Fruit fly (Drosophila melanogaster): ENCODE results near the gene CG15142.
A peak's percentile ranks its signal among the peaks of the same experiment; 100 is the strongest.

Gene CG15142

DNA sequence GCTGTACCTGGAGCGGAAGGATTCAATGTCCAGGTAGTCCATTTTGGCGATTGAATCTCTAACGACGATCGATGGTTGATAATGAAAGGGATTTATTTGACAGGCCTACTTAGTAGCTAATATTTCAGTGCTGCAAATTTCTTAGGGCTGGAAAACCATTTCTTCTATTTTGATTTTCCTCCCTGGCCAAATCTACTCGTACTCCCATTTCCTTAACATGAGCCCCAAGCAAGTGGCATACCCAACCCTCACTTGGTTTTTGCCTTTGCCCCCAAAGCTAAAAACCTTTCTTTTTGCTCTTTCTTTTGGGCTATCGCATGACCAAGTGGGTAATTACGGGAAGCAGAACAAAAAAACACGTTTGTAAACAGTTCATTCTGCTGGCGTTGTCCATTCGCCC, at the start of gene CG15142:
CG15142 (minus strand) TSS at position 101 of the 400 bp plus-strand sequence.
- no peak for TF ChIP-seq pan (optimal IDR thresholded peaks at IDR 0.05)
- no peak for TF ChIP-seq CG8478 (optimal IDR thresholded peaks at IDR 0.05)
- TF ChIP-seq EcR (GFP tag; optimal IDR thresholded peaks at IDR 0.05) = no peak

- TF ChIP-seq EcR (GFP tag; optimal IDR thresholded peaks at IDR 0.05) (no peak), Dll (optimal IDR thresholded peaks at IDR 0.05) (no peak), psq (optimal IDR thresholded peaks at IDR 0.05) (no peak), usp (GFP tag; optimal IDR thresholded peaks at IDR 0.05) (no peak), pan (optimal IDR thresholded peaks at IDR 0.05) (no peak), CG8478 (optimal IDR thresholded peaks at IDR 0.05) (no peak)
Measured at dm6 chr2L:17542661-17543278, 44.1 kb upstream of the CG15142 start.

DNA sequence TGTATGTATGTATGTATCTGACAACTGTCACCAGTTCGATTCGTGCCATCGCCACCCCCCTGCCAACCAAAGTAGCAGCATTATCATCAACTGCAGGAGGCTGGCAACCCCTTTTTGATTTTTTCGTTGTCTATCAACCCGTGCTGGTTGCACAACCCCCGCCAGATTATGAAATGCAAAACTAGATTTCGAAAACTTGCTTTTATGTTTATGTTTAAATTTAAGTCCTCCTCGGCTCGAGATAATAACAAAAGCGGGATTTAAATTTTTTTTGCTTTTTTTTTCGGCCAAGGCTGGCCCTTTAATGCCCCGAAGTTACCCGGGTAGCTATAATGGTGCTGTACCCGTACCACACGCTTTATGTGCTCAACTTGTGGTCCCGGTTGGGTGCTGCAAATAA, 42.5 kb upstream of the CG15142 start:
- TF ChIP-seq pan (optimal IDR thresholded peaks at IDR 0.05) (no peak), psq (optimal IDR thresholded peaks at IDR 0.05) (no peak), EcR (GFP tag; optimal IDR thresholded peaks at IDR 0.05) (no peak), Dll (optimal IDR thresholded peaks at IDR 0.05) (no peak), CG8478 (optimal IDR thresholded peaks at IDR 0.05) (no peak), usp (GFP tag; optimal IDR thresholded peaks at IDR 0.05) (no peak)

- TF ChIP-seq pan (optimal IDR thresholded peaks at IDR 0.05) (no peak), usp (GFP tag; optimal IDR thresholded peaks at IDR 0.05) (no peak), Dll (optimal IDR thresholded peaks at IDR 0.05) (no peak), psq (optimal IDR thresholded peaks at IDR 0.05) (no peak), CG8478 (optimal IDR thresholded peaks at IDR 0.05) (no peak), EcR (GFP tag; optimal IDR thresholded peaks at IDR 0.05) (no peak)
Measured at dm6 chr2L:17533794-17534193, 35.2 kb upstream of the CG15142 start.

DNA sequence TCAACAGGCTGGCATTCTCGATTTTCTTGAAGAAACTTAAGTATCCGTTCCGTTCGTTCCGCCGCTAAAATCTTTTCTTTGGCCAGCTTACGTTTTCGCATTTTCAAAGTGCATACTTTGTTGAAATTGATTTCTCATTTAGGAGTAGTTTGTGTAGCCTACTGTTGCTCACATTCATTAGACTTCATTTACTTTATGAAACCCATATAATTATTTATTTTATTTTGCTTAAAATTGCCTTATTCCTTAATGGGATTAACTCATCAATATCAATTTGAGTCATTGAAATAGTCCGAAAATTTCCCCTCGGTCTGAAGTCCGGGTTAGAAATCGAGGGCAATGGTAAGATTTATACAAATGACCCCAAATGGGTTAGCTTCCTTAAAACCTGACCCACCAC, 33.5 kb upstream of the CG15142 start, which contains the start of gene CG15145:
CG15145 (minus strand) TSS at position 101 of the 400 bp plus-strand sequence.
- TF ChIP-seq EcR (GFP tag; optimal IDR thresholded peaks at IDR 0.05) (no peak), pan (optimal IDR thresholded peaks at IDR 0.05) (no peak), Dll (optimal IDR thresholded peaks at IDR 0.05) (no peak), usp (GFP tag; optimal IDR thresholded peaks at IDR 0.05) (no peak), CG8478 (optimal IDR thresholded peaks at IDR 0.05) (no peak), psq (optimal IDR thresholded peaks at IDR 0.05) (no peak)

dm6 chr2L:17529022-17529421, 30.4 kb upstream of the CG15142 start, which contains the start of gene CG15144:
Gene CG15144 (minus strand): TSS chr2L:17529122.
- TF ChIP-seq psq (optimal IDR thresholded peaks at IDR 0.05) (no peak), EcR (GFP tag; optimal IDR thresholded peaks at IDR 0.05) (no peak), CG8478 (optimal IDR thresholded peaks at IDR 0.05) (no peak), Dll (optimal IDR thresholded peaks at IDR 0.05) (no peak)

dm6 chr2L:17524449-17524848, 25.8 kb upstream of the CG15142 start, which contains the start of gene CG15143:
Gene CG15143 (minus strand): TSS chr2L:17524549.
- no peak for TF ChIP-seq pan (optimal IDR thresholded peaks at IDR 0.05)
- TF ChIP-seq Dll (optimal IDR thresholded peaks at IDR 0.05) = no peak
- no peak for TF ChIP-seq usp (GFP tag; optimal IDR thresholded peaks at IDR 0.05)
- TF ChIP-seq EcR (GFP tag; optimal IDR thresholded peaks at IDR 0.05) = no peak
- TF ChIP-seq psq (optimal IDR thresholded peaks at IDR 0.05) = no peak
- no peak for TF ChIP-seq CG8478 (optimal IDR thresholded peaks at IDR 0.05)

DNA sequence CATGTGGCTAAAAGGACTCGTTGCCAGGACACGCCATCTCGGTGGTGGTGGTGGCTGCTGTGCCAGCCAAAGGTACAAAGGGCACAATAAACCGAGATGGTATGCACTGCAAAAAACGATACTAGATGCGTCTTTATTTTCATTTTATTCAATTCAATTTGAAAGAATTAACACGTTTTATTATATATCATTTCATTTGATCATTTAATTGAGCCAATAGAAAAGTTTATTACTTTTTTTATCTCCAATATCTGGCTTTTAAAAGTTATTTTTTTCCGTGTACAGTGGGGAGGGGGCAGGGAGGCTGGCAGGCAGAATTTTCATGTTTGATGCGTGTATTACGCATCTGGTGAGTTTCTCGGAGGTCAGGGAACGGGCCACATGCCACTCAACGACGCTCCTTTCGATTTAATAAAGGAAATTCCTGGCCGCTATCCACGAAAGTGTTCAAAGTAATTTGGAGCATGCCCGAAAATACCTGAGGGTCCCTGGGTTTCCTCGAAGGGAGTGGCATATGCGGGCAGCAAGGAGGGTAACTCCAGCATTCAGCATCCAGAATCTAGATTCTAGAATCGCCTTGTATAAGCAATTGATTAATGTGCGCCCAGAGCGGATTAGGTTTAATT, 15.6 kb upstream of the CG15142 start:
- TF ChIP-seq EcR (GFP tag; optimal IDR thresholded peaks at IDR 0.05) (no peak), CG8478 (optimal IDR thresholded peaks at IDR 0.05) (no peak), usp (GFP tag; optimal IDR thresholded peaks at IDR 0.05) (no peak), psq (optimal IDR thresholded peaks at IDR 0.05) (no peak), Dll (optimal IDR thresholded peaks at IDR 0.05) (no peak), pan (optimal IDR thresholded peaks at IDR 0.05) (no peak)

DNA sequence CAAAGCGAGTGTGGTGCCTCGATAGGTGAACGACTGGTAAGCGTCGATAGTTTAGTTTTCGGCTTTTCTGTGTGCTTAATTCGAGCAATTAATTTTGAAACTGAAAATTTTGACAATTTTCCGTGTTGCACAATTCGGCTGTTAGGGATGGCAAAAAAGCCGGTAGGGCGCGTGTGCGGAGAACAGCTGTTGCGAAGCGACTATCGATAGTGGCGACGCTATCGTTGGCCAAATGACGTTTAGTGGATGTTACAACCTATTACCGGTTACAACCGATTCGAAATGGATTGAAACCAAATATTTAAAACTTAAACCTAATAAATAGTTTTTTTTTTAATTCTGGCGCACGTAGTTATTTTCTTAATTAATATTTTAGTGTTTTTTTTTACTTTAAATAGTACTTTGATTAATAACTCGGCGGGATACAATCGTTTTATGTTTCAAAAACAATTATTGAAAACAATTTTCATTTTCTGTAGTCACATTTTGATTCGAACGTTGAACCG, 2.4 kb upstream of the CG15142 start, which contains the start of the genes mEFTs and Dhc36C:
mEFTs (minus strand) TSS at position 161 of the 506 bp plus-strand sequence.
Dhc36C (plus strand) TSS at position 456 of the 506 bp plus-strand sequence.
- no peak for TF ChIP-seq EcR (GFP tag; optimal IDR thresholded peaks at IDR 0.05)
- TF ChIP-seq Dll (optimal IDR thresholded peaks at IDR 0.05) = no peak
- no peak for TF ChIP-seq CG8478 (optimal IDR thresholded peaks at IDR 0.05)
- no peak for TF ChIP-seq pan (optimal IDR thresholded peaks at IDR 0.05)
- no peak for TF ChIP-seq psq (optimal IDR thresholded peaks at IDR 0.05)
- TF ChIP-seq usp (GFP tag; optimal IDR thresholded peaks at IDR 0.05) = no peak

dm6 chr2L:17497108-17497507, 1.5 kb downstream of the CG15142 start, which contains the start of gene qua:
Gene qua (minus strand): TSS chr2L:17497208.
- no peak for TF ChIP-seq psq (optimal IDR thresholded peaks at IDR 0.05)
- peak; percentile 47 for TF ChIP-seq pan (optimal IDR thresholded peaks at IDR 0.05)
- TF ChIP-seq Dll (optimal IDR thresholded peaks at IDR 0.05) = no peak

DNA sequence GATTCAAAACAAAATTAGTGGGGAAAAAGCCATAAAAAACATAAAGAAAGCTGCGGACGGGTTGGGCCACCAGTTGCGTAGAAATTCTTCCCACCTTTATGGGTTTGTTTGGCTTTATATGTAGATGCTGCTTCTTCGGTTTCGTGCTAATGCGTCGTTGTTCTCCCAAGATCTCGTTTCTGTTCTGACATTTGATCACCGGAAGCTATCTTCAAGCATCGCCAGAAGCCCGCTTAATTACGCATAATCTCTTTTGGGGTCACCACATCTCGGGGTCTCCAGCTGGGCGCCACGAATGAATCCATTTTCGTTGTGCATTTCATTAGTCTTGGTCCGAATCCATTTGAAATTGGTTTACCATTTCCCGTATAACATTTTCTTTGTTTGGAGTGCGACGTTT, 2.9 kb downstream of the CG15142 start:
- TF ChIP-seq pan (optimal IDR thresholded peaks at IDR 0.05) (no peak), psq (optimal IDR thresholded peaks at IDR 0.05) (no peak), CG8478 (optimal IDR thresholded peaks at IDR 0.05) (no peak), usp (GFP tag; optimal IDR thresholded peaks at IDR 0.05) (no peak), Dll (optimal IDR thresholded peaks at IDR 0.05) (no peak), EcR (GFP tag; optimal IDR thresholded peaks at IDR 0.05) (no peak)

DNA sequence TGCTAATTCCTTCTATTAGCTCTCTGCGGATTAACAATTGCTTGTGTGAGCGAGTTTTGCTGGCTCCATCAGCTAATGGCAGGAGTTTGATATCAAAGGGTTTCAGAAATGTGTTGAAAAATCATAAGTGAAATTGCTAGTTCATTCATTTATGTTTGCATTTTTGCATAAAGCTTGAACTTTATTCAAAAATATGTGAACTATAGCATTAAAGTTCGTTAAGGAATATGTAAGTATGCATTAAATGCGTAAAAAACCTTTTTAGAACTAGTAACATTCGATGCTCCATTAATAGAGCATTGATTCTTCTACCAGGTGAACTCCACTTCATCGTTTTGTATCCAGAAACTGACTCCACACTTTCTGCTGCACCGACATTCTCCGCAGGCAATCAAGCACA, 5.9 kb downstream of the CG15142 start:
- TF ChIP-seq CG8478 (optimal IDR thresholded peaks at IDR 0.05) (no peak), Dll (optimal IDR thresholded peaks at IDR 0.05) (no peak)

Data from whole organism.